Fruit fly (Drosophila melanogaster): ENCODE measurements around the gene CG6000.

DNA sequence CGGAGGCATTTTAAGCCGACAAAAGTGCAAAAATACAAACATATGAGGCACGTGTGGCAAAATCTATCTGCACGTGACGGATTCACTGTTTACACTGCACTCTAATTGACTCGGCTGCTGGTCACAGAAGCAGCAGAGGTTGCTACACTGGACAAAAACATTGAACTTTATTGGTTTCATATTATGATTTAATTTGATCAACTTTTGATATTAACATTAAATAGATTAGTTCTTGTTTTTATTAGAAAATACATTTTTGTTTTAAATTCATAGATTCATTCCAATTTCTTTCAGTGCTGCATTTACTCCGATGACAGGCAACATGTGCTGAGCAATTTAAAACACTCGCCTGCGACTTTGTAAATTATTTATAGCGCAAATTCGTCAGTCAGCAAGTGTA is 24.9 kb downstream of the CG6000 start:
- TF ChIP-seq usp (GFP tag; optimal IDR thresholded peaks at IDR 0.05), result no peak
- TF ChIP-seq CG8478 (optimal IDR thresholded peaks at IDR 0.05), result no peak
- no peak for TF ChIP-seq Dll (optimal IDR thresholded peaks at IDR 0.05)
